Worm (Caenorhabditis elegans): ENCODE measurements around the gene cutl-27.

The cutl-27 gene

ce11 chrIV:11871083-11871482 lies 7.3 kb upstream of the cutl-27 start:
- TF ChIP-seq unc-62 (GFP tag; optimal IDR thresholded peaks at IDR 0.05): no peak

- TF ChIP-seq unc-62 (GFP tag; optimal IDR thresholded peaks at IDR 0.05): no peak
Measured at ce11 chrIV:11871898-11872297, 6.5 kb upstream of the cutl-27 start.

- no peak for TF ChIP-seq unc-62 (GFP tag; optimal IDR thresholded peaks at IDR 0.05)
Measured at ce11 chrIV:11877674-11878073, 675 bp upstream of the cutl-27 start, which contains the start of gene pph-2. Gene pph-2, minus strand, starts transcription at chrIV:11877774.

- no peak for TF ChIP-seq unc-62 (GFP tag; optimal IDR thresholded peaks at IDR 0.05)
Measured at ce11 chrIV:11882534-11882933, 4.2 kb downstream of the cutl-27 start.

ce11 chrIV:11883478-11883877 lies 5.1 kb downstream of the cutl-27 start:
- TF ChIP-seq unc-62 (GFP tag; optimal IDR thresholded peaks at IDR 0.05): no peak

ce11 chrIV:11885313-11885712 lies 7.0 kb downstream of the cutl-27 start, which contains the start of gene let-653:
Gene let-653, plus strand, starts transcription at chrIV:11885613.
- no peak for TF ChIP-seq unc-62 (GFP tag; optimal IDR thresholded peaks at IDR 0.05)

- no peak for TF ChIP-seq unc-62 (GFP tag; optimal IDR thresholded peaks at IDR 0.05)
Measured at ce11 chrIV:11892545-11892944, 14.2 kb downstream of the cutl-27 start.

- no peak for TF ChIP-seq unc-62 (GFP tag; optimal IDR thresholded peaks at IDR 0.05)
Measured at ce11 chrIV:11893336-11893735, 15.0 kb downstream of the cutl-27 start.

- no peak for TF ChIP-seq unc-62 (GFP tag; optimal IDR thresholded peaks at IDR 0.05)
Measured at ce11 chrIV:11897710-11898109, 19.4 kb downstream of the cutl-27 start.

- TF ChIP-seq unc-62 (GFP tag; optimal IDR thresholded peaks at IDR 0.05): no peak
Measured at ce11 chrIV:11899358-11899757, 21.0 kb downstream of the cutl-27 start, which contains the start of gene nhr-43. Gene nhr-43, plus strand, starts transcription at chrIV:11899590.

- TF ChIP-seq unc-62 (GFP tag; optimal IDR thresholded peaks at IDR 0.05): no peak
Measured at ce11 chrIV:11900399-11900798, 22.1 kb downstream of the cutl-27 start.

- TF ChIP-seq unc-62 (GFP tag; optimal IDR thresholded peaks at IDR 0.05): no peak
Measured at ce11 chrIV:11901215-11901614, 22.9 kb downstream of the cutl-27 start.

ce11 chrIV:11902832-11903231 lies 24.5 kb downstream of the cutl-27 start:
- TF ChIP-seq unc-62 (GFP tag; optimal IDR thresholded peaks at IDR 0.05): no peak

- TF ChIP-seq unc-62 (GFP tag; optimal IDR thresholded peaks at IDR 0.05): no peak
Measured at ce11 chrIV:11903676-11904075, 25.3 kb downstream of the cutl-27 start.

ce11 chrIV:11908733-11909132 lies 30.4 kb downstream of the cutl-27 start:
- no peak for TF ChIP-seq unc-62 (GFP tag; optimal IDR thresholded peaks at IDR 0.05)

ce11 chrIV:11911723-11912122 lies 33.4 kb downstream of the cutl-27 start, which contains the start of gene VZK822L.2:
Gene VZK822L.2, plus strand, starts transcription at chrIV:11912023.
- no peak for TF ChIP-seq unc-62 (GFP tag; optimal IDR thresholded peaks at IDR 0.05)

- no peak for TF ChIP-seq unc-62 (GFP tag; optimal IDR thresholded peaks at IDR 0.05)
Measured at ce11 chrIV:11913295-11913940, 35.1 kb downstream of the cutl-27 start.

All from whole organism, dauer.